Worm (Caenorhabditis elegans) whole organism, L4 larva: ENCODE data around the gene txdc-12.1.

ENCODE experiments used
- D1046.2 ChIP-seq: fragments of 200-800 bp; sonication (Bioruptor generic); IDR thresholded peaks from 2 replicates; pipeline ENCODE4 v1.3.6; 2022; ENCODE audit warnings: missing genetic modification characterization, missing compliant biosample characterization
- F26F4.8 ChIP-seq: fragments of 200-800 bp; sonication (Bioruptor generic); conservative IDR thresholded peaks from 2 replicates; pipeline ENCODE4 v1.3.6; 2022; ENCODE audit warnings: missing genetic modification characterization, missing compliant biosample characterization
- F37D6.2 ChIP-seq: sonication (generic microtip); optimal IDR thresholded peaks from 2 replicates; lab custom pipeline; 2016; ENCODE audit warnings: mild to moderate bottlenecking, missing genetic modification characterization, missing compliant biosample characterization
- F44E2.7 ChIP-seq: fragments of 200-800 bp; sonication (Bioruptor generic); IDR thresholded peaks from 2 replicates; pipeline ENCODE4 v2.1.2; 2022; ENCODE audit warnings: missing genetic modification characterization, missing compliant biosample characterization
- F49E8.2 ChIP-seq: sonication (generic microtip); optimal IDR thresholded peaks from 2 replicates; lab custom pipeline; 2016; ENCODE audit warnings: missing compliant biosample characterization, mild to moderate bottlenecking, missing genetic modification characterization, borderline replicate concordance
- T20F7.1 ChIP-seq: fragments of 200-800 bp; sonication (Bioruptor generic); optimal IDR thresholded peaks from 2 replicates; lab custom pipeline; 2018; ENCODE audit warnings: mild to moderate bottlenecking, missing genetic modification characterization, missing compliant biosample characterization
- T26A8.4 ChIP-seq: fragments of 200-800 bp; sonication (Bioruptor generic); IDR thresholded peaks from 2 replicates; pipeline ENCODE4 v1.3.6; 2022; ENCODE audit warnings: missing genetic modification characterization, missing compliant biosample characterization
- Y105C5A.15 ChIP-seq: fragments of 200-800 bp; sonication (Bioruptor generic); IDR thresholded peaks from 2 replicates; pipeline ENCODE4 v1.3.6; 2022; ENCODE audit warnings: missing genetic modification characterization, missing compliant biosample characterization
- Y75B8A.6 ChIP-seq: fragments of 200-800 bp; sonication (Bioruptor generic); IDR thresholded peaks from 2 replicates; pipeline ENCODE4 v1.3.6; 2022; ENCODE audit warnings: missing genetic modification reagents, missing genetic modification characterization, missing compliant biosample characterization
- aha-1 ChIP-seq: fragments of 150-350 bp; peaks from one replicate; lab custom pipeline; 2014; ENCODE audit warnings: missing biosample characterization, missing genetic modification characterization
- aly-2 ChIP-seq: sonication (generic microtip); optimal IDR thresholded peaks from 2 replicates; lab custom pipeline; 2018; ENCODE audit warnings: missing biosample characterization, missing genetic modification characterization
- attf-4 ChIP-seq: sonication (generic microtip); optimal IDR thresholded peaks from 3 replicates; lab custom pipeline; 2017; ENCODE audit warnings: missing biosample characterization, missing genetic modification characterization
- ceh-20 ChIP-seq: fragments of 200-800 bp; sonication (Bioruptor generic); IDR thresholded peaks from 2 replicates; pipeline ENCODE4 v1.3.6; 2022; ENCODE audit warnings: missing genetic modification reagents, missing genetic modification characterization, missing compliant biosample characterization
- ceh-32 ChIP-seq: sonication (generic microtip); optimal IDR thresholded peaks from 2 replicates; lab custom pipeline; 2016; ENCODE audit warnings: mild to moderate bottlenecking, missing genetic modification characterization, missing compliant biosample characterization; ENCODE audit not compliant: poor library complexity
- ceh-44 ChIP-seq: fragments of 200-800 bp; sonication (Bioruptor generic); IDR thresholded peaks from 2 replicates; pipeline ENCODE4 v1.3.6; 2022; ENCODE audit warnings: missing genetic modification reagents, missing genetic modification characterization, missing compliant biosample characterization
- cey-2 ChIP-seq: sonication (generic microtip); optimal IDR thresholded peaks from 3 replicates; lab custom pipeline; 2017; ENCODE audit warnings: missing genetic modification characterization, mild to moderate bottlenecking, missing compliant biosample characterization, antibody characterized with exemption, borderline replicate concordance; ENCODE audit not compliant: insufficient read depth
- ctbp-1 ChIP-seq: fragments of 200-800 bp; sonication (Bioruptor generic); IDR thresholded peaks from 2 replicates; pipeline ENCODE4 v1.3.6; 2022; ENCODE audit warnings: missing genetic modification reagents, missing genetic modification characterization, missing compliant biosample characterization
- daf-12 ChIP-seq: fragments of 150-350 bp; optimal IDR thresholded peaks from 2 replicates; lab custom pipeline; 2014; ENCODE audit warnings: missing biosample characterization, missing genetic modification reagents, missing genetic modification characterization
- dmd-6 ChIP-seq: fragments of 200-800 bp; sonication (Bioruptor generic); IDR thresholded peaks from 2 replicates; pipeline ENCODE4 v1.3.6; 2022; ENCODE audit warnings: missing genetic modification reagents, missing genetic modification characterization, missing compliant biosample characterization
- dmd-8 ChIP-seq: fragments of 200-800 bp; sonication (Bioruptor generic); IDR thresholded peaks from 2 replicates; pipeline ENCODE4 v1.3.6; 2022; ENCODE audit warnings: missing genetic modification characterization, missing compliant biosample characterization
- dmd-9 ChIP-seq: fragments of 200-800 bp; sonication (Bioruptor generic); IDR thresholded peaks from 2 replicates; pipeline ENCODE4 v1.3.6; 2022; ENCODE audit warnings: missing genetic modification reagents, missing genetic modification characterization, missing compliant biosample characterization
- dve-1 ChIP-seq: sonication (generic microtip); optimal IDR thresholded peaks from 2 replicates; lab custom pipeline; 2017; ENCODE audit warnings: antibody characterized with exemption, mild to moderate bottlenecking, missing genetic modification characterization, missing compliant biosample characterization; ENCODE audit not compliant: insufficient read depth
- egl-27 ChIP-seq: sonication (generic microtip); optimal IDR thresholded peaks from 3 replicates; lab custom pipeline; 2017; ENCODE audit warnings: missing biosample characterization, missing genetic modification reagents, missing genetic modification characterization
- egl-43 ChIP-seq: fragments of 200-800 bp; sonication (Bioruptor generic); IDR thresholded peaks from 2 replicates; pipeline ENCODE4 v1.3.6; 2022; ENCODE audit warnings: missing genetic modification reagents, missing genetic modification characterization, missing compliant biosample characterization
- fkh-10 ChIP-seq: fragments of 150-350 bp; optimal IDR thresholded peaks from 2 replicates; lab custom pipeline; 2014; ENCODE audit warnings: missing biosample characterization, missing genetic modification reagents, missing genetic modification characterization
- hif-1 ChIP-seq, 2 experiments: sonication (generic microtip); optimal IDR thresholded peaks; 2 replicates each; lab custom pipeline; 2016 to 2017; ENCODE audit warnings: missing compliant biosample characterization in 2 of 2, missing genetic modification characterization in 2 of 2, missing genetic modification reagents in 2 of 2, missing genotype in 2 of 2, mild to moderate bottlenecking in 1 of 2
- hlh-11 ChIP-seq: fragments of 200-800 bp; sonication (Bioruptor generic); optimal IDR thresholded peaks from 2 replicates; lab custom pipeline; 2018; ENCODE audit warnings: mild to moderate bottlenecking, missing genetic modification characterization, missing compliant biosample characterization
- hlh-30 ChIP-seq: sonication (generic microtip); optimal IDR thresholded peaks from 2 replicates; lab custom pipeline; 2017; ENCODE audit warnings: antibody characterized with exemption, mild to moderate bottlenecking, missing genetic modification characterization, missing compliant biosample characterization; ENCODE audit not compliant: insufficient read depth
- lim-7 ChIP-seq: fragments of 200-800 bp; sonication (Bioruptor generic); IDR thresholded peaks from 2 replicates; pipeline ENCODE4 v1.3.6; 2022; ENCODE audit warnings: missing genetic modification characterization, missing compliant biosample characterization
- lin-13 ChIP-seq: fragments of 150-350 bp; optimal IDR thresholded peaks from 2 replicates; lab custom pipeline; 2014; ENCODE audit warnings: missing biosample characterization, missing genetic modification reagents, missing genetic modification characterization
- lin-15B ChIP-seq: fragments of 150-350 bp; sonication (generic microtip); optimal IDR thresholded peaks from 3 replicates; lab custom pipeline; 2014; ENCODE audit warnings: missing biosample characterization, missing genetic modification characterization
- lin-29 ChIP-seq: fragments of 200-800 bp; sonication (Bioruptor generic); IDR thresholded peaks from 2 replicates; pipeline ENCODE4 v1.3.6; 2022; ENCODE audit warnings: missing genetic modification reagents, missing genetic modification characterization, missing compliant biosample characterization
- lin-39 ChIP-seq: fragments of 150-350 bp; optimal IDR thresholded peaks from 2 replicates; lab custom pipeline; 2014; ENCODE audit warnings: missing biosample characterization, missing genetic modification reagents, missing genetic modification characterization
- lir-3 ChIP-seq: sonication (generic microtip); optimal IDR thresholded peaks from 2 replicates; lab custom pipeline; 2016; ENCODE audit warnings: mild to moderate bottlenecking, missing genetic modification characterization, missing compliant biosample characterization
- lsy-2 ChIP-seq, 2 experiments: fragments of 150-350 bp in 1 of 2; sonication (generic microtip) in 1 of 2; optimal IDR thresholded peaks; 2 replicates each; lab custom pipeline; 2014 to 2017; ENCODE audit warnings: missing biosample characterization in 2 of 2, missing genetic modification characterization in 2 of 2
- mdl-1 ChIP-seq, 2 experiments: fragments of 150-350 bp in 1 of 2; sonication (generic microtip) in 1 of 2; optimal IDR thresholded peaks; 2 replicates each; lab custom pipeline; 2014 to 2017; ENCODE audit warnings: missing biosample characterization in 2 of 2, missing genetic modification characterization in 2 of 2
- nhr-102 ChIP-seq: sonication (generic microtip); optimal IDR thresholded peaks from 2 replicates; lab custom pipeline; 2016; ENCODE audit warnings: mild to moderate bottlenecking, missing genetic modification characterization, moderate library complexity, missing compliant biosample characterization
- nhr-11 ChIP-seq: fragments of 150-350 bp; optimal IDR thresholded peaks from 2 replicates; lab custom pipeline; 2014; ENCODE audit warnings: missing biosample characterization, missing genetic modification characterization
- nhr-111 ChIP-seq: fragments of 200-800 bp; sonication (Bioruptor generic); optimal IDR thresholded peaks from 2 replicates; lab custom pipeline; 2018; ENCODE audit warnings: mild to moderate bottlenecking, missing genetic modification characterization, missing compliant biosample characterization
- nhr-41 ChIP-seq: fragments of 200-800 bp; sonication (Bioruptor generic); IDR thresholded peaks from 2 replicates; pipeline ENCODE4 v1.3.6; 2022; ENCODE audit warnings: missing genetic modification reagents, missing genetic modification characterization, missing compliant biosample characterization
- nhr-76 ChIP-seq: fragments of 150-350 bp; optimal IDR thresholded peaks from 2 replicates; lab custom pipeline; 2014; ENCODE audit warnings: missing biosample characterization, missing genetic modification characterization
- pqm-1 ChIP-seq: sonication (generic microtip); optimal IDR thresholded peaks from 2 replicates; lab custom pipeline; 2017; ENCODE audit warnings: missing biosample characterization, missing genetic modification characterization
- saeg-2 ChIP-seq: fragments of 200-800 bp; sonication (Bioruptor generic); IDR thresholded peaks from 2 replicates; pipeline ENCODE4 v1.3.6; 2022; ENCODE audit warnings: missing genetic modification reagents, missing genetic modification characterization, missing compliant biosample characterization
- skn-1 ChIP-seq: fragments of 150-350 bp; optimal IDR thresholded peaks from 2 replicates; lab custom pipeline; 2014; ENCODE audit warnings: missing biosample characterization, missing genetic modification characterization
- spr-3 ChIP-seq: fragments of 200-800 bp; sonication (Bioruptor generic); optimal IDR thresholded peaks from 2 replicates; lab custom pipeline; 2018; ENCODE audit warnings: mild to moderate bottlenecking, missing genetic modification characterization, missing compliant biosample characterization
- unc-130 ChIP-seq: sonication (generic microtip); optimal IDR thresholded peaks from 2 replicates; lab custom pipeline; 2016; ENCODE audit warnings: missing genetic modification reagents, missing genetic modification characterization, missing compliant biosample characterization
- unc-39 ChIP-seq: sonication (generic microtip); optimal IDR thresholded peaks from 2 replicates; lab custom pipeline; 2017; ENCODE audit warnings: missing biosample characterization, missing genetic modification characterization
- unc-62 ChIP-seq, 3 experiments: fragments of 150-350 bp in 1 of 3; sonication (generic microtip); optimal IDR thresholded peaks in 2 of 3; peaks in 1 of 3; 1 replicate in 1 of 3; 2 replicates in 2 of 3; lab custom pipeline; 2014 to 2017; ENCODE audit warnings: missing biosample characterization in 3 of 3, missing genetic modification characterization in 3 of 3, missing genetic modification reagents in 3 of 3, missing genotype in 1 of 3
- zip-11 ChIP-seq: fragments of 200-800 bp; sonication (Bioruptor generic); IDR thresholded peaks from 2 replicates; pipeline ENCODE4 v1.3.6; 2022; ENCODE audit warnings: missing genetic modification characterization, missing compliant biosample characterization
- ztf-7 ChIP-seq: fragments of 150-350 bp; optimal IDR thresholded peaks from 2 replicates; lab custom pipeline; 2014; ENCODE audit warnings: missing biosample characterization, missing genetic modification characterization

Gene txdc-12.1

DNA sequence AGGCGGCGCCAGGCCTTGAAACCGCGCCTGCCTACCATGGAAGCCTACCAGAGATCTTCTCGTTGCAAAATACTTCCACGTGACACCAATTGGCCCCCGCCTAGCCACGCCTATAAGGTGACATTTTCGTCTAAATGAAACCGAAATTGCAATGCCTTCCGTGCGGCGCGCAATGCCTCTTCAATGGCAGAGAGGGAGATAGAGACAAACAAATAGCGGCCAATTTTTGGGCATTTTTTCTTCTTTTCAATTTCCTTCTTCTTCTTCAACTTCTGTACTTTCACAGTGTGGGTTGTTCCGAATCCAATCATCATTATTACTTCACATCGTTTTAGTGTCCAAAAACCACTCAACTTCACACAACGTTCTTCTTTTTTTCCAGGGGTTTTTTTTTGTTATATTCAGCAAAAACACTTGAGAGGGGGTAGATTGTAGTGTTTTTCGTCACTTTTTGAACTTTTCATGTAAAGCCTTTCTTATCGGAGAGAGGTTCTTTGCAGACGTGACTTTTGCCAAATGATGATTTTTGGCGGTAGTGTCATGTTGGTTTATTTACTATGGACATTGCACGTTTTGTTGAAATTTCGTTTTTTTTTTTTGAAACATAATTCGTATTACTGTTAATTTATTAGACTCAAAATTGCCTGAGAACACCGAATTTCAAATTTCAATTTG is 21.1 kb downstream of the txdc-12.1 start:
- TF ChIP-seq unc-39 (tag; lab: Kevin White, UChicago) (no peak), nhr-111 (GFP tag; lab: Kevin White, UChicago) (no peak), T26A8.4 (GFP tag; lab: Robert Waterston, UW) (no peak), hif-1 (tag; optimal IDR thresholded peaks at IDR 0.05; lab: Kevin White, UChicago) (peak; percentile 76 to 83), lin-13 (GFP tag; lab: Kevin White, UChicago) (no peak), daf-12 (no peak), spr-3 (GFP tag; lab: Kevin White, UChicago) (no peak), ctbp-1 (GFP tag; lab: Robert Waterston, UW) (no peak), egl-43 (GFP tag; lab: Robert Waterston, UW) (no peak; the same call in 1 of the 2 replicates), aha-1 (tag; lab: Kevin White, UChicago) (peak; percentile 91), dve-1 (tag; lab: Kevin White, UChicago) (peak; percentile 14), nhr-11 (tag; lab: Kevin White, UChicago) (no peak), dmd-9 (no peak), hlh-11 (tag; lab: Kevin White, UChicago) (no peak), lin-29 (GFP tag; lab: Robert Waterston, UW) (no peak), cey-2 (no peak), skn-1 (no peak), lim-7 (GFP tag; lab: Robert Waterston, UW) (no peak), lsy-2 (tag; optimal IDR thresholded peaks at IDR 0.05; lab: Kevin White, UChicago) (no peak), F26F4.8 (GFP tag; lab: Robert Waterston, UW) (no peak), F49E8.2 (tag; lab: Kevin White, UChicago) (no peak), lir-3 (tag; lab: Kevin White, UChicago) (no peak), Y75B8A.6 (no peak), T20F7.1 (GFP tag; lab: Kevin White, UChicago) (no peak), nhr-76 (tag; lab: Kevin White, UChicago) (no peak), D1046.2 (GFP tag; lab: Robert Waterston, UW) (no peak), ceh-20 (GFP tag; lab: Robert Waterston, UW) (no peak), pqm-1 (tag; lab: Kevin White, UChicago) (no peak), F37D6.2 (no peak), F44E2.7 (no peak), ztf-7 (tag; lab: Kevin White, UChicago) (no peak), ceh-44 (no peak), attf-4 (tag; lab: Kevin White, UChicago) (no peak), saeg-2 (GFP tag; lab: Robert Waterston, UW) (no peak), unc-130 (GFP tag; lab: Kevin White, UChicago) (no peak), hlh-30 (peak; percentile 7), lin-39 (tag; lab: Kevin White, UChicago) (no peak), Y105C5A.15 (GFP tag; lab: Robert Waterston, UW) (no peak), zip-11 (no peak), unc-62 (GFP tag; optimal IDR thresholded peaks at IDR 0.05 in 1 of 2; lab: Kevin White, UChicago) (no peak), unc-62 (tag; optimal IDR thresholded peaks at IDR 0.05; lab: Kevin White, UChicago) (no peak), nhr-102 (tag; lab: Kevin White, UChicago) (no peak), nhr-41 (no peak), aly-2 (tag; lab: Kevin White, UChicago) (no peak), fkh-10 (GFP tag; lab: Kevin White, UChicago) (no peak), mdl-1 (tag; optimal IDR thresholded peaks at IDR 0.05; lab: Kevin White, UChicago) (peak in 1 of 2 experiments; percentile 25), lin-15B (tag; lab: Kevin White, UChicago) (no peak), ceh-32 (tag; lab: Kevin White, UChicago) (no peak), dmd-8 (GFP tag; lab: Robert Waterston, UW) (no peak), egl-27 (no peak), dmd-6 (GFP tag; lab: Robert Waterston, UW) (peak; percentile 22; the same call in 1 of the 2 replicates)
